Fruit fly (Drosophila melanogaster): ENCODE measurements around the gene CG13693.

dm6 chr2L:278134-278533, 45.8 kb downstream of the CG13693 start, which contains the start of gene CG17078:
- no peak for TF ChIP-seq insv (optimal IDR thresholded peaks at IDR 0.05)
- no peak for TF ChIP-seq Sin3A (optimal IDR thresholded peaks at IDR 0.05)
- no peak for TF ChIP-seq h (optimal IDR thresholded peaks at IDR 0.05)
- TF ChIP-seq psq (optimal IDR thresholded peaks at IDR 0.05) = no peak
- TF ChIP-seq ttk (optimal IDR thresholded peaks at IDR 0.05) = no peak
- no peak for TF ChIP-seq Myc (optimal IDR thresholded peaks at IDR 0.05)
